Worm (Caenorhabditis elegans) whole organism, late embryonic: ENCODE measurements around the gene lgc-38.
A peak's percentile ranks its signal among the peaks of the same experiment; 100 is the strongest.

Experiments used
- C08G9.2 ChIP-seq: sonication (generic microtip); optimal IDR thresholded peaks from 2 replicates; lab custom pipeline; 2016; ENCODE audit warnings: mild to moderate bottlenecking, missing genetic modification characterization, moderate library complexity, missing compliant biosample characterization
- K02D7.2 ChIP-seq: sonication (generic microtip); optimal IDR thresholded peaks from 2 replicates; lab custom pipeline; 2017; ENCODE audit warnings: mild to moderate bottlenecking, missing genetic modification characterization, missing compliant biosample characterization
- K09A11.1 ChIP-seq: sonication (generic microtip); optimal IDR thresholded peaks from 2 replicates; lab custom pipeline; 2017; ENCODE audit warnings: antibody characterized with exemption, mild to moderate bottlenecking, missing genetic modification characterization, missing compliant biosample characterization; ENCODE audit not compliant: insufficient read depth
- Y22D7AL.16 ChIP-seq: sonication (generic microtip); optimal IDR thresholded peaks from 2 replicates; lab custom pipeline; 2016; ENCODE audit warnings: missing genetic modification characterization, missing compliant biosample characterization
- ahr-1 ChIP-seq: sonication (generic microtip); optimal IDR thresholded peaks from 2 replicates; lab custom pipeline; 2016; ENCODE audit warnings: missing genetic modification characterization, missing compliant biosample characterization
- ama-1 ChIP-seq: fragments of 150-350 bp; optimal IDR thresholded peaks from 2 replicates; lab custom pipeline; 2014
- ceh-14 ChIP-seq: sonication (generic microtip); optimal IDR thresholded peaks from 2 replicates; lab custom pipeline; 2016; ENCODE audit warnings: missing genotype, missing genetic modification characterization, missing compliant biosample characterization
- ceh-18 ChIP-seq: sonication (generic microtip); optimal IDR thresholded peaks from 2 replicates; lab custom pipeline; 2016; ENCODE audit warnings: missing genetic modification characterization, missing compliant biosample characterization
- ceh-2 ChIP-seq: sonication (generic microtip); optimal IDR thresholded peaks from 2 replicates; lab custom pipeline; 2016; ENCODE audit warnings: missing genotype, missing genetic modification characterization, missing compliant biosample characterization
- ceh-34 ChIP-seq: sonication (generic microtip); optimal IDR thresholded peaks from 2 replicates; lab custom pipeline; 2016; ENCODE audit warnings: mild to moderate bottlenecking, missing genetic modification characterization, missing compliant biosample characterization
- ceh-45 ChIP-seq: fragments of 200-800 bp; sonication (Bioruptor generic); IDR thresholded peaks from 2 replicates; pipeline ENCODE4 v1.3.6; 2022; ENCODE audit warnings: missing genetic modification reagents, missing genetic modification characterization, missing compliant biosample characterization
- ceh-6 ChIP-seq: fragments of 200-800 bp; sonication (Bioruptor generic); optimal IDR thresholded peaks from 2 replicates; lab custom pipeline; 2018; ENCODE audit warnings: mild to moderate bottlenecking, missing genetic modification characterization, missing compliant biosample characterization
- ceh-9 ChIP-seq: sonication (generic microtip); optimal IDR thresholded peaks from 2 replicates; lab custom pipeline; 2016; ENCODE audit warnings: mild to moderate bottlenecking, missing genetic modification characterization, inconsistent platforms, missing compliant biosample characterization
- che-1 ChIP-seq: sonication (generic microtip); optimal IDR thresholded peaks from 2 replicates; lab custom pipeline; 2016; ENCODE audit warnings: mild to moderate bottlenecking, missing genetic modification characterization, missing compliant biosample characterization
- fkh-10 ChIP-seq: fragments of 150-350 bp; optimal IDR thresholded peaks from 2 replicates; lab custom pipeline; 2014; ENCODE audit warnings: missing biosample characterization, missing genetic modification reagents, missing genetic modification characterization
- fkh-6 ChIP-seq: sonication (generic microtip); optimal IDR thresholded peaks from 2 replicates; lab custom pipeline; 2016; ENCODE audit warnings: missing genetic modification characterization, missing compliant biosample characterization
- gmeb-2 ChIP-seq: sonication (generic microtip); optimal IDR thresholded peaks from 2 replicates; lab custom pipeline; 2016; ENCODE audit warnings: missing genetic modification characterization, inconsistent platforms, missing compliant biosample characterization
- hlh-15 ChIP-seq: sonication (generic microtip); optimal IDR thresholded peaks from 2 replicates; lab custom pipeline; 2016; ENCODE audit warnings: missing genetic modification characterization, missing compliant biosample characterization
- hlh-8 ChIP-seq: sonication (generic microtip); optimal IDR thresholded peaks from 2 replicates; lab custom pipeline; 2016; ENCODE audit warnings: missing genotype, missing genetic modification characterization, missing compliant biosample characterization
- mec-3 ChIP-seq: sonication (generic microtip); optimal IDR thresholded peaks from 2 replicates; lab custom pipeline; 2016; ENCODE audit warnings: borderline replicate concordance, missing genetic modification characterization, missing compliant biosample characterization
- nhr-232 ChIP-seq: sonication (generic microtip); optimal IDR thresholded peaks from 2 replicates; lab custom pipeline; 2016; ENCODE audit warnings: missing genetic modification characterization, missing compliant biosample characterization
- odd-2 ChIP-seq: sonication (generic microtip); optimal IDR thresholded peaks from 2 replicates; lab custom pipeline; 2017; ENCODE audit warnings: antibody characterized with exemption, mild to moderate bottlenecking, missing genetic modification characterization, missing compliant biosample characterization
- pag-3 ChIP-seq: sonication (generic microtip); optimal IDR thresholded peaks from 2 replicates; lab custom pipeline; 2016; ENCODE audit warnings: missing compliant biosample characterization, missing genetic modification characterization, borderline replicate concordance
- pat-9 ChIP-seq: fragments of 200-800 bp; sonication (Bioruptor generic); optimal IDR thresholded peaks from 2 replicates; lab custom pipeline; 2018; ENCODE audit warnings: mild to moderate bottlenecking, missing genetic modification characterization, moderate library complexity, missing compliant biosample characterization
- pax-1 ChIP-seq: fragments of 150-350 bp; optimal IDR thresholded peaks from 2 replicates; lab custom pipeline; 2014; ENCODE audit warnings: missing biosample characterization, missing genetic modification characterization
- pha-2 ChIP-seq: sonication (generic microtip); optimal IDR thresholded peaks from 2 replicates; lab custom pipeline; 2017; ENCODE audit warnings: mild to moderate bottlenecking, missing genetic modification characterization, missing compliant biosample characterization
- pha-4 ChIP-seq: fragments of 150-350 bp; optimal IDR thresholded peaks from 2 replicates; lab custom pipeline; 2018; ENCODE audit warnings: missing biosample characterization, missing genetic modification reagents, missing genetic modification characterization
- pqm-1 ChIP-seq: sonication (generic microtip); optimal IDR thresholded peaks from 2 replicates; lab custom pipeline; 2016; ENCODE audit warnings: missing genetic modification characterization, missing compliant biosample characterization
- rnt-1 ChIP-seq: sonication (generic microtip); optimal IDR thresholded peaks from 2 replicates; lab custom pipeline; 2016; ENCODE audit warnings: missing genetic modification characterization, missing compliant biosample characterization
- sox-2 ChIP-seq: fragments of 200-800 bp; sonication (Bioruptor generic); IDR thresholded peaks from 2 replicates; pipeline ENCODE4 v1.3.6; 2022; ENCODE audit warnings: missing genetic modification reagents, missing genetic modification characterization, missing compliant biosample characterization
- sox-4 ChIP-seq: sonication (generic microtip); optimal IDR thresholded peaks from 2 replicates; lab custom pipeline; 2017; ENCODE audit warnings: mild to moderate bottlenecking, missing genetic modification characterization, inconsistent platforms, missing compliant biosample characterization
- syd-9 ChIP-seq: sonication (generic microtip); optimal IDR thresholded peaks from 2 replicates; lab custom pipeline; 2016; ENCODE audit warnings: mild to moderate bottlenecking, missing genetic modification characterization, moderate library complexity, missing compliant biosample characterization
- tbx-7 ChIP-seq: sonication (generic microtip); optimal IDR thresholded peaks from 2 replicates; lab custom pipeline; 2016; ENCODE audit warnings: missing genotype, missing genetic modification characterization, missing compliant biosample characterization
- ttx-3 ChIP-seq: sonication (generic microtip); optimal IDR thresholded peaks from 2 replicates; lab custom pipeline; 2016; ENCODE audit warnings: missing genetic modification reagents, missing genetic modification characterization, missing compliant biosample characterization
- unc-42 ChIP-seq: sonication (generic microtip); optimal IDR thresholded peaks from 2 replicates; lab custom pipeline; 2016; ENCODE audit warnings: missing genotype, missing genetic modification characterization, missing compliant biosample characterization
- unc-55 ChIP-seq: sonication (generic microtip); optimal IDR thresholded peaks from 2 replicates; lab custom pipeline; 2017; ENCODE audit warnings: missing biosample characterization, missing genetic modification reagents, missing genetic modification characterization
- zip-5 ChIP-seq: sonication (generic microtip); optimal IDR thresholded peaks from 2 replicates; lab custom pipeline; 2016; ENCODE audit warnings: missing genetic modification characterization, missing compliant biosample characterization

Gene lgc-38

ce11 chrIII:7002143-7002542 is 6.8 kb upstream of the lgc-38 start:
- TF ChIP-seq sox-2 (GFP tag; lab: Robert Waterston, UW) (no peak), fkh-10 (GFP tag; lab: Kevin White, UChicago) (no peak), C08G9.2 (tag; lab: Kevin White, UChicago) (no peak), nhr-232 (tag; lab: Kevin White, UChicago) (no peak)

ce11 chrIII:7005350-7005749 is 3.6 kb upstream of the lgc-38 start, which contains the start of gene C06E8.5:
Gene C06E8.5, minus strand, starts transcription at chrIII:7005450.
- TF ChIP-seq syd-9 (tag; lab: Kevin White, UChicago) (no peak), gmeb-2 (tag; lab: Kevin White, UChicago) (no peak), ttx-3 (tag; lab: Kevin White, UChicago) (no peak), pha-4 (tag; lab: Kevin White, UChicago) (no peak), odd-2 (tag; lab: Kevin White, UChicago) (no peak), ceh-2 (tag; lab: Kevin White, UChicago) (no peak), che-1 (tag; lab: Kevin White, UChicago) (no peak), pat-9 (tag; lab: Kevin White, UChicago) (no peak), pax-1 (tag; lab: Kevin White, UChicago) (no peak), ceh-18 (tag; lab: Kevin White, UChicago) (no peak), pha-2 (tag; lab: Kevin White, UChicago) (no peak), K02D7.2 (no peak), sox-4 (tag; lab: Kevin White, UChicago) (no peak)

ce11 chrIII:7012060-7012459 is 3.1 kb downstream of the lgc-38 start:
- TF ChIP-seq K02D7.2 (no peak), fkh-6 (tag; lab: Kevin White, UChicago) (no peak), unc-55 (GFP tag; lab: Kevin White, UChicago) (no peak), pqm-1 (no peak), rnt-1 (tag; lab: Kevin White, UChicago) (no peak), pat-9 (tag; lab: Kevin White, UChicago) (no peak), pag-3 (tag; lab: Kevin White, UChicago) (no peak), ceh-14 (no peak), unc-42 (tag; lab: Kevin White, UChicago) (peak; percentile 29)

- TF ChIP-seq ceh-6 (GFP tag; lab: Kevin White, UChicago) = no peak
- no peak for TF ChIP-seq zip-5 (tag; lab: Kevin White, UChicago)
- TF ChIP-seq ahr-1 (tag; lab: Kevin White, UChicago) = no peak
- TF ChIP-seq ceh-9 (tag; lab: Kevin White, UChicago) = no peak
- TF ChIP-seq sox-2 (GFP tag; lab: Robert Waterston, UW) = no peak
- TF ChIP-seq hlh-15 (tag; lab: Kevin White, UChicago) = no peak
- no peak for TF ChIP-seq mec-3 (tag; lab: Kevin White, UChicago)
Measured at ce11 chrIII:7013764-7014163, 4.8 kb downstream of the lgc-38 start.

- TF ChIP-seq ama-1 (lab: Kevin White, UChicago) (no peak), K09A11.1 (tag; lab: Kevin White, UChicago) (no peak), zip-5 (tag; lab: Kevin White, UChicago) (no peak), ceh-45 (no peak), ceh-2 (tag; lab: Kevin White, UChicago) (no peak), ceh-6 (GFP tag; lab: Kevin White, UChicago) (no peak), pqm-1 (no peak), rnt-1 (tag; lab: Kevin White, UChicago) (no peak), ceh-34 (tag; lab: Kevin White, UChicago) (no peak), hlh-15 (tag; lab: Kevin White, UChicago) (no peak), Y22D7AL.16 (tag; lab: Kevin White, UChicago) (no peak), tbx-7 (tag; lab: Kevin White, UChicago) (no peak), sox-2 (GFP tag; lab: Robert Waterston, UW) (no peak), hlh-8 (no peak)
Measured at ce11 chrIII:7019724-7020123, 10.8 kb downstream of the lgc-38 start.
